Fruit fly (Drosophila melanogaster): ENCODE measurements around the gene CG11050.

Gene CG11050

DNA sequence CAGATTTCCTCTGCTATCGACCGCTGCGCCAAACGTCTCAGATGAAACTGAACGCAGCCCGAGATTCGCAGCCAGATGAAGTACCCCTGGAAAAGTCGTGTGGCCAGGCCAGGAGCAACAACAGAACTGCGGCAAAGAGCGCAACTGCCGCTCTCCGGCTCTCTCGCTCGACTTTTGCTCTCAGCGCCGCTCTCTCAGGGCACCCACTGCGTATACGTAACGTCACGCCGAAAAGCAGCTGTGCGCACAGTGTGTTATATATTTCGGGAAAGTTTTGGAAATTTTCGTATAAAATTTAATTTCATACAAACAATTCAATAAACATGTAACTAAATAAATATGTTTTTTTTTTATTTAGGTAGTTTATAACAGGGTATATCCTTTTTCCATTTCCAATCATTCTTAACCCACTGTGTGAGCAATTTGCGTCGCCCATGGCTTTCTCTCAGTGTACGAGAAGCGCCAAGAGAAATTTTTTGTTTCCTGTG is 9.7 kb upstream of the CG11050 start, which contains the start of gene Dpp10 (continued):
- TF ChIP-seq pita (GFP tag; optimal IDR thresholded peaks at IDR 0.05) (no peak), corto (GFP tag; optimal IDR thresholded peaks at IDR 0.05) (no peak), gt (GFP tag; IDR thresholded peaks at IDR 0.05) (peak; percentile 68), gcm (GFP tag; optimal IDR thresholded peaks at IDR 0.05) (peak; percentile 68), CG7372 (GFP tag; IDR thresholded peaks at IDR 0.05) (peak; percentile 98), HLH54F (GFP tag; optimal IDR thresholded peaks at IDR 0.05) (peak; percentile 93), YL-1 (GFP tag; optimal IDR thresholded peaks at IDR 0.05) (peak; percentile 55), Asciz (GFP tag; optimal IDR thresholded peaks at IDR 0.05) (peak; percentile 78), ato (GFP tag; IDR thresholded peaks at IDR 0.05; ENCODE audit: partially characterized antibody) (no peak), gem (tag; optimal IDR thresholded peaks at IDR 0.05) (peak; percentile 95), dati (GFP tag; IDR thresholded peaks at IDR 0.05) (peak; percentile 71), esg (GFP tag; conservative IDR thresholded peaks at IDR 0.05) (peak; percentile 95), CG6254 (GFP tag; optimal IDR thresholded peaks at IDR 0.05) (peak; percentile 27), zfh1 (GFP tag; IDR thresholded peaks at IDR 0.05) (peak; percentile 85), sr (GFP tag; IDR thresholded peaks at IDR 0.05) (peak; percentile 65; the same call in 1 of the 3 replicates), fd96Cb (tag; optimal IDR thresholded peaks at IDR 0.05) (peak; percentile 77), tna (GFP tag; IDR thresholded peaks at IDR 0.05; ENCODE audit: partially characterized antibody) (no peak), fu2 (GFP tag; optimal IDR thresholded peaks at IDR 0.05) (peak; percentile 91), CG10274 (GFP tag; optimal IDR thresholded peaks at IDR 0.05) (peak; percentile 70), Kr (GFP tag; optimal IDR thresholded peaks at IDR 0.05) (no peak), CTCF (GFP tag; optimal IDR thresholded peaks at IDR 0.05) (no peak), fd3F (GFP tag; optimal IDR thresholded peaks at IDR 0.05) (peak; percentile 90), vnd (GFP tag; IDR thresholded peaks at IDR 0.05; ENCODE audit: partially characterized antibody) (0 out of 3 replicates have a peak, but pooled peaks have one; percentile 46), CG13287 (GFP tag; IDR thresholded peaks at IDR 0.05; ENCODE audit: partially characterized antibody) (peak; percentile 58), CG8388 (GFP tag; optimal IDR thresholded peaks at IDR 0.05) (peak; percentile 65), Blimp-1 (GFP tag; optimal IDR thresholded peaks at IDR 0.05) (peak; percentile 73), ranshi (GFP tag; IDR thresholded peaks at IDR 0.05) (peak; percentile 96), CG9797 (GFP tag; optimal IDR thresholded peaks at IDR 0.05) (no peak), Gug (GFP tag; IDR thresholded peaks at IDR 0.05) (peak; percentile 90), Med (GFP tag) (peak; percentile 98), tll (GFP tag; optimal IDR thresholded peaks at IDR 0.05) (no peak), GATAe (GFP tag; conservative IDR thresholded peaks at IDR 0.05) (peak; percentile 92), CG5245 (GFP tag; optimal IDR thresholded peaks at IDR 0.05) (peak; percentile 61), H15 (GFP tag; IDR thresholded peaks at IDR 0.05) (peak; percentile 86), al (GFP tag; IDR thresholded peaks at IDR 0.05) (peak; percentile 96), ftz-f1 (GFP tag; optimal IDR thresholded peaks at IDR 0.05) (peak; percentile 25), Ptx1 (GFP tag; IDR thresholded peaks at IDR 0.05) (peak; percentile 97), Meics (GFP tag; optimal IDR thresholded peaks at IDR 0.05) (peak; percentile 94), cg (GFP tag; optimal IDR thresholded peaks at IDR 0.05) (no peak), CG30403 (GFP tag; optimal IDR thresholded peaks at IDR 0.05) (peak; percentile 95), pnt (GFP tag; optimal IDR thresholded peaks at IDR 0.05) (peak; percentile 62), row (GFP tag; IDR thresholded peaks at IDR 0.05) (peak; percentile 98), sens-2 (GFP tag; IDR thresholded peaks at IDR 0.05) (peak; percentile 66; the same call in 1 of the 2 replicates), run (tag; optimal IDR thresholded peaks at IDR 0.05) (peak; percentile 69), disco-r (GFP tag; optimal IDR thresholded peaks at IDR 0.05) (peak; percentile 80), trh (GFP tag; optimal IDR thresholded peaks at IDR 0.05) (peak; percentile 75), sisA (GFP tag; IDR thresholded peaks at IDR 0.05) (peak; percentile 95), CG17361 (GFP tag; IDR thresholded peaks at IDR 0.05) (peak; percentile 83; the same call in 2 of the 3 replicates), Dp (GFP tag; optimal IDR thresholded peaks at IDR 0.05) (no peak), grn (GFP tag; optimal IDR thresholded peaks at IDR 0.05) (peak; percentile 15), Atf6 (GFP tag; IDR thresholded peaks at IDR 0.05) (peak; percentile 98)

All from whole organism, embryonic.